Fruit fly (Drosophila melanogaster) whole organism, prepupa: ENCODE measurements around the gene CG14810.

ENCODE experiments used
- CG31627 ChIP-seq: fragments of 200-800 bp; sonication (Bioruptor generic); optimal IDR thresholded peaks from 3 replicates; lab custom pipeline; 2016; ENCODE audit warnings: missing biosample characterization, missing genetic modification characterization
- CG6276 ChIP-seq: fragments of 200-800 bp; sonication (Bioruptor generic); optimal IDR thresholded peaks from 2 replicates; lab custom pipeline; 2017; ENCODE audit warnings: missing biosample characterization, mild to moderate bottlenecking, missing genetic modification characterization
- Eip78C ChIP-seq: fragments of 200-800 bp; sonication (Bioruptor generic); peaks from one replicate; lab custom pipeline; 2016; ENCODE audit warnings: missing biosample characterization, missing genetic modification characterization
- ss ChIP-seq, 2 experiments: fragments of 200-800 bp; sonication (Bioruptor generic); optimal IDR thresholded peaks; 2 replicates in 1 of 2; 3 replicates in 1 of 2; lab custom pipeline; 2017 to 2018; ENCODE audit warnings: mild to moderate bottlenecking in 2 of 2, missing biosample characterization in 2 of 2, missing genetic modification characterization in 2 of 2, moderate library complexity in 1 of 2

- TF ChIP-seq CG6276 (GFP tag; lab: Kevin White, UChicago) (peak; percentile 18), ss (GFP tag; optimal IDR thresholded peaks at IDR 0.05; lab: Kevin White, UChicago) (no peak), Eip78C (GFP tag; lab: Kevin White, UChicago) (no peak), CG31627 (no peak)
Measured at dm6 chrX:1845413-1845951, 25.3 kb upstream of the CG14810 start.
